Fruit fly (Drosophila melanogaster) Kc167 (cell line): ENCODE data around the gene solo.

ENCODE experiments used
- Myc ChIP-seq: fragments of >200 bp; optimal IDR thresholded peaks from 2 replicates; lab custom pipeline; 2017; ENCODE audit warnings: missing external identifiers
- Sin3A ChIP-seq: fragments of >200 bp; optimal IDR thresholded peaks from 2 replicates; lab custom pipeline; 2018; ENCODE audit warnings: missing external identifiers
- h ChIP-seq: fragments of >200 bp; optimal IDR thresholded peaks from 3 replicates; lab custom pipeline; 2018; ENCODE audit warnings: missing external identifiers
- psq ChIP-seq: fragments of >200 bp; optimal IDR thresholded peaks from 2 replicates; lab custom pipeline; 2017; ENCODE audit warnings: missing external identifiers
- ttk ChIP-seq: sonication (Bioruptor generic); optimal IDR thresholded peaks from 2 replicates; lab custom pipeline; 2017; ENCODE audit warnings: missing external identifiers

DNA sequence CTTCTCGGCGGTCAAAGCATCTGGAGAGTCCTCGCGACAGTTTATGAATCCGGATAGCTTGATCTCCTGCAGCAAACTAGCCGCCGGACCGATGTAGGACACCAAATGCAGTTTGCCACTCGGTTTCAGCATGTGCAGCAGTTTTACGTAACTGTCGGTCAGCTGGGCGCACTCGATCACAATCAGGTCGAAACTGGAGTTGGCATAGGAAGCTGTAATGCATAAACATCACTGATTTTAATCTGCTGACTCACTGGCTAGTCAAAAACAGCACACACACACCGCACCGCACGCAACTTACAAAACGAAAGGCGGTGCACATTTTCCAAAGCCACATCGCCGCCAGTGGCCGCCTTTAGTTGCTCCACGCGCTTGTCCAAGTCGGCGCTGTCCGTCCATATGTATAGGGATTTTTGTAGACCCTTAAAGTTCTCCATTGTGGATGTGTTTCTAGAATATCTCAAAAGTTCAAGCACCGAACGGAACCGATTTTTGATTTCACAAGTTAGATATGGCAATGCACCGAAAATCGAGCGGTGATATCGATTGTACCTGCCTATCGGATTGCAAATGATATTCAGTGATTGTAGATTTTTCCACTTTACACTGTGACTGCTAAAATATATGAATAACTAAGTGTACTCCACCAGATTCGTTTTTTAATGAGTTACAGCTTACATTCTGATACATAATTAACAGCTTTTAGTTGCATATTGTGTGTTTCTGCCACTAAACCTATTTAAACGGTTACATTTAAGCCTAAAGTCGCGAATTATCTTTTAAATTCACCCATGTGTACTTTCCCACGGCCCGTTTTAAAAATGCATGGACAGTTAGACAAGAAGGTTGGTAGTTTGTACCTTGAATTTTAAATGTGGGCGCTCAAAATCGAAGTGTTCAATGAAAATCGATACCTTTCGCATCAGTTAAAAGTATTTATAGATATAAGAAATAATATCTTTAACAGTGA lies 22.8 kb upstream of the solo start, which contains the start of gene CIAPIN1:
- TF ChIP-seq h (lab: Kevin White, UChicago), result no peak
- no peak for TF ChIP-seq Sin3A (lab: Kevin White, UChicago)
- TF ChIP-seq Myc (lab: Kevin White, UChicago), result no peak
- TF ChIP-seq ttk (lab: Kevin White, UChicago), result no peak
- TF ChIP-seq psq (lab: Kevin White, UChicago), result no peak
